Worm (Caenorhabditis elegans) whole organism, midembryonic: ENCODE data around the gene C32D5.10.

Experiments used
- flt-1 ChIP-seq: fragments of 200-800 bp; sonication (Bioruptor generic); IDR thresholded peaks from 2 replicates; pipeline ENCODE4 v1.3.6; 2022; ENCODE audit warnings: missing genetic modification characterization, missing compliant biosample characterization
- med-1 ChIP-seq: sonication (generic microtip); optimal IDR thresholded peaks from 2 replicates; lab custom pipeline; 2017; ENCODE audit warnings: missing genetic modification characterization, mild to moderate bottlenecking, missing compliant biosample characterization, antibody characterized with exemption, missing genetic modification reagents; ENCODE audit not compliant: insufficient read depth
- ref-1 ChIP-seq: fragments of 200-800 bp; sonication (Bioruptor generic); conservative IDR thresholded peaks from 2 replicates; pipeline ENCODE4 v1.3.6; 2022; ENCODE audit warnings: missing genetic modification reagents, missing genetic modification characterization, missing compliant biosample characterization
- tab-1 ChIP-seq: fragments of 200-800 bp; sonication (Bioruptor generic); IDR thresholded peaks from 2 replicates; pipeline ENCODE4 v1.3.6; 2022; ENCODE audit warnings: missing genetic modification characterization, missing compliant biosample characterization

- TF ChIP-seq med-1 (GFP tag; lab: Kevin White, UChicago) (no peak), tab-1 (GFP tag; lab: Robert Waterston, UW) (no peak), flt-1 (no peak), ref-1 (no peak)
These were observed 29.7 kb downstream of the C32D5.10 start for ce11 chrII:6322081-6322480.
